Worm (Caenorhabditis elegans) whole organism, late embryonic: ENCODE data around the gene C25E10.12.

ENCODE experiments used
- C38D4.7 ChIP-seq: fragments of 200-800 bp; sonication (Bioruptor generic); optimal IDR thresholded peaks from 2 replicates; lab custom pipeline; 2018; ENCODE audit warnings: mild to moderate bottlenecking, missing genetic modification characterization, moderate library complexity, missing compliant biosample characterization
- K02D7.2 ChIP-seq: sonication (generic microtip); optimal IDR thresholded peaks from 2 replicates; lab custom pipeline; 2017; ENCODE audit warnings: mild to moderate bottlenecking, missing genetic modification characterization, missing compliant biosample characterization
- K09A11.1 ChIP-seq: sonication (generic microtip); optimal IDR thresholded peaks from 2 replicates; lab custom pipeline; 2017; ENCODE audit warnings: antibody characterized with exemption, mild to moderate bottlenecking, missing genetic modification characterization, missing compliant biosample characterization; ENCODE audit not compliant: insufficient read depth
- T23F11.4 ChIP-seq: fragments of 200-800 bp; sonication (Bioruptor generic); optimal IDR thresholded peaks from 2 replicates; lab custom pipeline; 2018; ENCODE audit warnings: mild to moderate bottlenecking, missing genetic modification characterization, missing compliant biosample characterization
- Y22D7AL.16 ChIP-seq: sonication (generic microtip); optimal IDR thresholded peaks from 2 replicates; lab custom pipeline; 2016; ENCODE audit warnings: missing genetic modification characterization, missing compliant biosample characterization
- ahr-1 ChIP-seq: sonication (generic microtip); optimal IDR thresholded peaks from 2 replicates; lab custom pipeline; 2016; ENCODE audit warnings: missing genetic modification characterization, missing compliant biosample characterization
- ama-1 ChIP-seq: fragments of 150-350 bp; optimal IDR thresholded peaks from 2 replicates; lab custom pipeline; 2014
- ceh-14 ChIP-seq: sonication (generic microtip); optimal IDR thresholded peaks from 2 replicates; lab custom pipeline; 2016; ENCODE audit warnings: missing genotype, missing genetic modification characterization, missing compliant biosample characterization
- ceh-18 ChIP-seq: sonication (generic microtip); optimal IDR thresholded peaks from 2 replicates; lab custom pipeline; 2016; ENCODE audit warnings: missing genetic modification characterization, missing compliant biosample characterization
- ceh-19 ChIP-seq: fragments of 200-800 bp; sonication (Bioruptor generic); optimal IDR thresholded peaks from 2 replicates; lab custom pipeline; 2018; ENCODE audit warnings: mild to moderate bottlenecking, missing genetic modification characterization, missing compliant biosample characterization
- ceh-22 ChIP-seq: sonication (generic microtip); optimal IDR thresholded peaks from 2 replicates; lab custom pipeline; 2017; ENCODE audit warnings: missing biosample characterization, missing genetic modification characterization
- ceh-31 ChIP-seq: sonication (generic microtip); optimal IDR thresholded peaks from 2 replicates; lab custom pipeline; 2016; ENCODE audit warnings: missing genetic modification characterization, missing compliant biosample characterization
- ceh-34 ChIP-seq: sonication (generic microtip); optimal IDR thresholded peaks from 2 replicates; lab custom pipeline; 2016; ENCODE audit warnings: mild to moderate bottlenecking, missing genetic modification characterization, missing compliant biosample characterization
- ceh-45 ChIP-seq: fragments of 200-800 bp; sonication (Bioruptor generic); IDR thresholded peaks from 2 replicates; pipeline ENCODE4 v1.3.6; 2022; ENCODE audit warnings: missing genetic modification reagents, missing genetic modification characterization, missing compliant biosample characterization
- ceh-48 ChIP-seq: sonication (generic microtip); optimal IDR thresholded peaks from 2 replicates; lab custom pipeline; 2016; ENCODE audit warnings: missing genetic modification characterization, inconsistent platforms, missing compliant biosample characterization
- ceh-9 ChIP-seq: sonication (generic microtip); optimal IDR thresholded peaks from 2 replicates; lab custom pipeline; 2016; ENCODE audit warnings: mild to moderate bottlenecking, missing genetic modification characterization, inconsistent platforms, missing compliant biosample characterization
- elt-4 ChIP-seq: sonication (generic microtip); optimal IDR thresholded peaks from 2 replicates; lab custom pipeline; 2016; ENCODE audit warnings: missing genetic modification characterization, missing compliant biosample characterization
- ets-4 ChIP-seq: sonication (generic microtip); optimal IDR thresholded peaks from 2 replicates; lab custom pipeline; 2016; ENCODE audit warnings: missing genetic modification characterization, missing compliant biosample characterization
- eyg-1 ChIP-seq: sonication (generic microtip); optimal IDR thresholded peaks from 2 replicates; lab custom pipeline; 2016; ENCODE audit warnings: missing genotype, missing genetic modification characterization, missing compliant biosample characterization
- fax-1 ChIP-seq: sonication (generic microtip); optimal IDR thresholded peaks from 2 replicates; lab custom pipeline; 2016; ENCODE audit warnings: missing genotype, missing genetic modification characterization, missing compliant biosample characterization
- fkh-6 ChIP-seq: sonication (generic microtip); optimal IDR thresholded peaks from 2 replicates; lab custom pipeline; 2016; ENCODE audit warnings: missing genetic modification characterization, missing compliant biosample characterization
- hlh-13 ChIP-seq: fragments of 200-800 bp; sonication (Bioruptor generic); optimal IDR thresholded peaks from 2 replicates; lab custom pipeline; 2018; ENCODE audit warnings: mild to moderate bottlenecking, missing genetic modification characterization, missing compliant biosample characterization
- hlh-6 ChIP-seq: sonication (generic microtip); optimal IDR thresholded peaks from 2 replicates; lab custom pipeline; 2016; ENCODE audit warnings: missing genotype, missing genetic modification characterization, missing compliant biosample characterization
- mec-3 ChIP-seq: sonication (generic microtip); optimal IDR thresholded peaks from 2 replicates; lab custom pipeline; 2016; ENCODE audit warnings: borderline replicate concordance, missing genetic modification characterization, missing compliant biosample characterization
- nhr-11 ChIP-seq: fragments of 150-350 bp; optimal IDR thresholded peaks from 2 replicates; lab custom pipeline; 2014; ENCODE audit warnings: missing biosample characterization, missing genetic modification characterization
- odd-2 ChIP-seq: sonication (generic microtip); optimal IDR thresholded peaks from 2 replicates; lab custom pipeline; 2017; ENCODE audit warnings: antibody characterized with exemption, mild to moderate bottlenecking, missing genetic modification characterization, missing compliant biosample characterization
- pat-9 ChIP-seq: fragments of 200-800 bp; sonication (Bioruptor generic); optimal IDR thresholded peaks from 2 replicates; lab custom pipeline; 2018; ENCODE audit warnings: mild to moderate bottlenecking, missing genetic modification characterization, moderate library complexity, missing compliant biosample characterization
- pax-1 ChIP-seq: fragments of 150-350 bp; optimal IDR thresholded peaks from 2 replicates; lab custom pipeline; 2014; ENCODE audit warnings: missing biosample characterization, missing genetic modification characterization
- pha-2 ChIP-seq: sonication (generic microtip); optimal IDR thresholded peaks from 2 replicates; lab custom pipeline; 2017; ENCODE audit warnings: mild to moderate bottlenecking, missing genetic modification characterization, missing compliant biosample characterization
- pha-4 ChIP-seq: fragments of 150-350 bp; optimal IDR thresholded peaks from 2 replicates; lab custom pipeline; 2018; ENCODE audit warnings: missing biosample characterization, missing genetic modification reagents, missing genetic modification characterization
- syd-9 ChIP-seq: sonication (generic microtip); optimal IDR thresholded peaks from 2 replicates; lab custom pipeline; 2016; ENCODE audit warnings: mild to moderate bottlenecking, missing genetic modification characterization, moderate library complexity, missing compliant biosample characterization
- ttx-3 ChIP-seq: sonication (generic microtip); optimal IDR thresholded peaks from 2 replicates; lab custom pipeline; 2016; ENCODE audit warnings: missing genetic modification reagents, missing genetic modification characterization, missing compliant biosample characterization
- unc-3 ChIP-seq, 2 experiments: fragments of 200-800 bp in 1 of 2; sonication (Bioruptor generic) in 1 of 2; sonication (generic microtip) in 1 of 2; conservative IDR thresholded peaks in 1 of 2; optimal IDR thresholded peaks in 1 of 2; 2 replicates each; pipeline versions ENCODE4 v1.3.6 to Lab custom; 2016 to 2022; ENCODE audit warnings: missing compliant biosample characterization in 2 of 2, missing genetic modification characterization in 2 of 2, missing genetic modification reagents in 1 of 2
- unc-42 ChIP-seq: sonication (generic microtip); optimal IDR thresholded peaks from 2 replicates; lab custom pipeline; 2016; ENCODE audit warnings: missing genotype, missing genetic modification characterization, missing compliant biosample characterization
- zip-5 ChIP-seq: sonication (generic microtip); optimal IDR thresholded peaks from 2 replicates; lab custom pipeline; 2016; ENCODE audit warnings: missing genetic modification characterization, missing compliant biosample characterization
- ztf-16 ChIP-seq: sonication (generic microtip); optimal IDR thresholded peaks from 2 replicates; lab custom pipeline; 2017; ENCODE audit warnings: missing genetic modification characterization, missing compliant biosample characterization

C25E10.12 gene

DNA sequence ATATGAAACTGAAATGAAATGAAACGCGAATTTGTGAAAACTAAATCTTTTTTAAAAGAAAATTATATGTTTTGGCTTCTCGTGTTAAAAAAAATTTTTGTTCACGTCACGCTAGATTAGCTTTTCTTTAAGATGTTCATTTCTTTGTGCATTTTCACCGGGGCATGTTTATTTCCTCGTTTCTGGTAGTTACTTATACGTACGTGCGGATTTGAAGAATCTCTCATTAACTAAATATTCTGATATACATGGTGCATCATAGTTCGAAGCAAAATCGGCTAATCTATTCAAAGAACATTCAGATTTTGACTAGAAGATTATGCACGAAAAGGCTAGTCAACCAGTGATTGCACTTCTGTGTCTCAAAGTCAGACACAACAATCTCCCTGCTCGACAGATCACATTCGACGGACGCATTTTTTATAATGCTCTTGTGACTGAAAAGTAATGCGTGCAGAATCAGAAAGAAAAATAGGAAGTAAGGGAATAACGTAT is 14.6 kb downstream of the C25E10.12 start, which contains the start of gene C25E10.17:
C25E10.17 (minus strand) TSS at position 51 of the 495 bp plus-strand sequence.
- TF ChIP-seq ceh-19 (GFP tag; lab: Kevin White, UChicago) (no peak), mec-3 (tag; lab: Kevin White, UChicago) (no peak), syd-9 (no peak), pax-1 (tag; lab: Kevin White, UChicago) (no peak), unc-3 (GFP tag; conservative IDR thresholded peaks at IDR 0.05; lab: Robert Waterston, UW) (no peak), unc-3 (tag; optimal IDR thresholded peaks at IDR 0.05; lab: Kevin White, UChicago) (no peak), K09A11.1 (tag; lab: Kevin White, UChicago) (no peak), ets-4 (no peak), ceh-22 (no peak), ttx-3 (tag; lab: Kevin White, UChicago) (no peak)
- TF ChIP-seq, all 69 proteins: peak for 0

DNA sequence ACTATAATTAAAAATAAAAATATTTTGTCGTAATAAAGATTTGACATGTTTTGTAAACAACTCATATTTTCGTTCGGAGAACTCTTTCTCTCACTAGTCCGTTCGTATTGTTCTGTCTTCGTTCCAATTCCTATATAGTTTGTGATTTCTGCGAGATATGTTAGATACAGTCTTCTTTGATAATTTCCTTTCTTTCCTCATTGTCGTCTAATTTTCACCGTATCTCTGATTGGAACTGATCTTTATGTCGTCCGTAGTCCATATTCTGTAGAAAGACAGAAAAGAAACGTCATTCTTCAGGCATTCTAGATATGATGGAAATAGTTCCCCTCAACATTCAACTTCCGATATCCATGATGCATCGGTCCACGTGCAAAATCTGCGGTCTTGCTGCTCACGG is 17.4 kb downstream of the C25E10.12 start, which contains the start of gene nhr-30:
nhr-30 (plus strand) TSS at position 301 of the 400 bp plus-strand sequence.
- TF ChIP-seq ets-4 = no peak
- TF ChIP-seq, all 69 proteins: peak for 0

DNA sequence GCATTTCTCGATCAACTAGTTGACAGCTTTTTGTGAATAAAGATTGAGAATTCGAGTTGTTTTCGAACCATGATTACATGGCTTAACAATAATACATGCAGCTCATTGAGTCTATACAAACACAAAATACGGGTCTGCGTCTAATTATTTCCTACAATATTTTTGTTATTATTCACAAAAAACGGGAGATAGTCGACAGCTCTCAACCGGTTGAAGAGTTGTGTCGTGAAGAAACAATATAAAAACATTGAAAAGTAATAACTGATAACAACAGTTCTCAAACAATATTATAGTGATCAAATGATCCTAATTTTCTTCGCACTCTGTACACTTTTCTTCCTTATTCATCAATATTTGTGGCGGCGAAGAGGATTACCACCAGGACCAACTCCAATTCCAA is 21.2 kb downstream of the C25E10.12 start, which contains the start of gene cyp-33B1:
cyp-33B1 (plus strand) TSS at position 301 of the 400 bp plus-strand sequence.
- TF ChIP-seq Y22D7AL.16 (tag; lab: Kevin White, UChicago) (no peak), mec-3 (tag; lab: Kevin White, UChicago) (no peak)

DNA sequence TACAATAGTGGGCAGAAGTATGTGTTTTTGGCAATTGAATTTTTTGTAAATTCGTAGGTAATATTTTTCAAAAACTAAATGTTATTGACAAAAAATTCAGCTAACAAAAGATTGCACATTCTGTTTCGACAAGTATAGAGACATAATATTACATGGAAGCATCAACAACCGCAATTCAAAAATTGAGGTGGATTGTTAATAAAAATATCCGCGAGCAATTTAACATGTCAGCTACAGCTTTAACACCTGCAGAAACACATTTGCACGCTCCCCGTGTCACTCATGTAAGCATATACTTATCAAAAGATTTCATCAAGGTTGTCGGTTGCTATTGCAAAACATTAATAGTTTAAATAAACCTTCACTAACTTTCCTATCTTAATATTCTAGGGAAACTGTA is 26.6 kb downstream of the C25E10.12 start, which contains the start of gene srsx-34:
srsx-34 (plus strand) TSS at position 301 of the 400 bp plus-strand sequence.
- TF ChIP-seq zip-5 (no peak), ceh-48 (no peak), unc-42 (no peak), elt-4 (tag; lab: Kevin White, UChicago) (no peak), ceh-19 (GFP tag; lab: Kevin White, UChicago) (no peak)

DNA sequence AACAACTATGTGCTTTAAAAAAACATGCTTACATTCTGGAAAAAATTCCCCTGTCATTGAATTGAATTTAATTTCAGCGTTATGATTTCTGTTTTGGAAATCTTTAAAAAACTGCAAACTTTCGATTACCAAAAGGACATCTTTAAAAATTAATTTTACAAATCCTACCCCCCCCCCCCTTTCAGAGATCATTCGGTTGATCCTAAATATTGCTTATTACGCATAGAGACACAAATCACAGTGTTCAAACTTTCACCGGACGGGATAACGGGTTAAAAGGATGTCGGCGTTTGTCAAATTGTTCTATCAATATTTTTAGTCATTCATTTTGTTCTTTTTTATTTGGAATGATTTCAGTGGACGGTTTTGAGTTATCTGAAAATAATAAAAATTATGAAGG is 29.0 kb downstream of the C25E10.12 start, which contains the start of gene C25E10.4:
C25E10.4 (plus strand) TSS at position 301 of the 400 bp plus-strand sequence.
- TF ChIP-seq ztf-16 (tag; lab: Kevin White, UChicago) = no peak
- TF ChIP-seq fax-1 (tag; lab: Kevin White, UChicago) = no peak
- TF ChIP-seq K02D7.2 (tag; lab: Kevin White, UChicago) = no peak
- no peak for TF ChIP-seq hlh-13 (GFP tag; lab: Kevin White, UChicago)
- no peak for TF ChIP-seq ceh-31 (tag; lab: Kevin White, UChicago)
- no peak for TF ChIP-seq ceh-45 (GFP tag; lab: Robert Waterston, UW)
- TF ChIP-seq hlh-6 (tag; lab: Kevin White, UChicago) = no peak
- no peak for TF ChIP-seq ceh-9
- no peak for TF ChIP-seq pat-9 (tag; lab: Kevin White, UChicago)
- no peak for TF ChIP-seq ceh-34 (tag; lab: Kevin White, UChicago)
- no peak for TF ChIP-seq ceh-18 (tag; lab: Kevin White, UChicago)
- TF ChIP-seq fkh-6 (tag; lab: Kevin White, UChicago) = no peak
- TF ChIP-seq T23F11.4 = no peak
- TF ChIP-seq odd-2 = no peak
- no peak for TF ChIP-seq eyg-1
- TF ChIP-seq pha-4 (tag; lab: Kevin White, UChicago) = no peak
- TF ChIP-seq pha-2 (tag; lab: Kevin White, UChicago) = no peak
- TF ChIP-seq zip-5 = no peak
- TF ChIP-seq syd-9 = no peak

DNA sequence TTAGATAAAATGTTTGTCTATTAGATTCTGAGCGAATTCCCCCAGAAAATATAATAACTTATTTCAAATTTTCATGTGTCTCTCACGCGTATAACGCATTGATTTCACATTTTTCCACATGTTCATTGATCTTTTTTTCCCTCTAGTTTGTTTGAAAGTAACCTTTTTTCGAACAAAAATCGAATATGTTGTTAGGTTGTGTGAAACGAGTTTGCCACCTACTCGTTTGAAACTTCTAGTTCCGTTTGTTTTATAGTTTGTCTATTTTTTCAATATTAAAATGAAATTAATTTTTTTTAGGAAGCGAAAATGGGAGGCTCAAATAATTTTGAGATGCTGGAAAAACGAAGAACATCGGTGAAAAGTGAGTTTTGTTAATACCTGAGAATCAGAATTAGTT is 32.0 kb downstream of the C25E10.12 start, which contains the start of gene C25E10.5:
C25E10.5 (plus strand) TSS at position 301 of the 400 bp plus-strand sequence.
- TF ChIP-seq pat-9 (tag; lab: Kevin White, UChicago) (no peak), nhr-11 (no peak), ama-1 (no peak), elt-4 (tag; lab: Kevin White, UChicago) (no peak), ahr-1 (no peak), ceh-48 (no peak), ceh-14 (no peak), C38D4.7 (GFP tag; lab: Kevin White, UChicago) (no peak)
